Worm (Caenorhabditis elegans) whole organism, L4/young adult: ENCODE results near the gene sdz-33.

ENCODE experiments used
- W03F9.2 ChIP-seq: fragments of 150-350 bp; optimal IDR thresholded peaks from 2 replicates; lab custom pipeline; 2014; ENCODE audit warnings: missing biosample characterization, missing genetic modification characterization
- him-1 ChIP-seq: sonication (generic microtip); optimal IDR thresholded peaks from 2 replicates; lab custom pipeline; 2016; ENCODE audit warnings: missing genotype, missing genetic modification reagents, missing genetic modification characterization, missing compliant biosample characterization

DNA sequence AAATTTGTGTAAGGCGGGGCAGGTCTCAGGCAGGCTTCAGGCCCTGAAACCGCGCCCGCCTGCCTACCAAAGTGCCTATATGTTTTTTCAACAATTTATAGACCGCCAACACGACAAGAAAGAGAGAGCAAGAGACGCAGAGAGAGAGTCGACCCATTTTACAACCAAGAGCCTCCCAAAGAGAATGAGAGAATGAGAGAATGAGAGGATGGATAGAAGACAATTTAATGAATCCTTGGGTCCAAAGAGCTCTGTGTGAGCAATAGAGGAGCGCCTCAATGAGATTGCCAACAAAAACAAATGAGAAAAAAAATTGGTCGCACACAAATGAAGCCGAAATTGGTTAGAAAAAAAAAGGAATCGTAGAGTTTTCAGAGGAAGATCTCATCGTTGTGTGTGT lies 30.6 kb downstream of the sdz-33 start:
- TF ChIP-seq him-1 (no peak), W03F9.2 (no peak)
